Fruit fly (Drosophila melanogaster) whole organism, prepupa: ENCODE measurements around the gene Hrd3.

Source experiments
- CG10631 ChIP-seq: fragments of 200-800 bp; sonication (Bioruptor generic); optimal IDR thresholded peaks from 2 replicates; lab custom pipeline; 2016; ENCODE audit warnings: missing biosample characterization, missing genetic modification characterization
- CG10669 ChIP-seq: fragments of 200-800 bp; sonication (Bioruptor generic); optimal IDR thresholded peaks from 3 replicates; lab custom pipeline; 2018; ENCODE audit warnings: missing biosample characterization, mild to moderate bottlenecking, missing genetic modification characterization, moderate library complexity
- CG11294 ChIP-seq: fragments of 200-800 bp; sonication (Bioruptor generic); IDR thresholded peaks from 2 replicates; pipeline ENCODE4 v1.3.6; 2022; ENCODE audit warnings: missing biosample characterization, missing genetic modification characterization
- CG11762 ChIP-seq: fragments of 200-800 bp; sonication (Bioruptor generic); optimal IDR thresholded peaks from 3 replicates; lab custom pipeline; 2016; ENCODE audit warnings: missing biosample characterization, missing genetic modification characterization; ENCODE audit not compliant: insufficient read depth
- CG11902 ChIP-seq: fragments of 200-800 bp; sonication (Bioruptor generic); optimal IDR thresholded peaks from 3 replicates; lab custom pipeline; 2016; ENCODE audit warnings: missing biosample characterization, missing genetic modification characterization
- CG1621 ChIP-seq: fragments of 200-800 bp; sonication (Bioruptor generic); optimal IDR thresholded peaks from 3 replicates; lab custom pipeline; 2018; ENCODE audit warnings: missing biosample characterization, mild to moderate bottlenecking, missing genetic modification characterization
- CG16779 ChIP-seq: fragments of 200-800 bp; sonication (Bioruptor generic); optimal IDR thresholded peaks from 3 replicates; lab custom pipeline; 2017; ENCODE audit warnings: missing biosample characterization, mild to moderate bottlenecking, missing genetic modification characterization
- CG3032 ChIP-seq: fragments of 200-800 bp; optimal IDR thresholded peaks from 2 replicates; lab custom pipeline; 2019; ENCODE audit warnings: missing biosample characterization, mild to moderate bottlenecking, missing genetic modification characterization, moderate library complexity
- CG31627 ChIP-seq: fragments of 200-800 bp; sonication (Bioruptor generic); optimal IDR thresholded peaks from 3 replicates; lab custom pipeline; 2016; ENCODE audit warnings: missing biosample characterization, missing genetic modification characterization
- CG32006 ChIP-seq: fragments of 200-800 bp; sonication (Bioruptor generic); optimal IDR thresholded peaks from 3 replicates; lab custom pipeline; 2017; ENCODE audit warnings: missing biosample characterization, mild to moderate bottlenecking, missing genetic modification characterization
- CG34406 ChIP-seq: fragments of 200-800 bp; sonication (Bioruptor generic); optimal IDR thresholded peaks from 3 replicates; lab custom pipeline; 2016; ENCODE audit warnings: missing biosample characterization, missing genetic modification characterization
- CG3919 ChIP-seq: fragments of 200-800 bp; sonication (Bioruptor generic); optimal IDR thresholded peaks from 3 replicates; lab custom pipeline; 2016; ENCODE audit warnings: missing biosample characterization, missing genetic modification characterization
- CG4318 ChIP-seq: fragments of 200-800 bp; sonication (Bioruptor generic); optimal IDR thresholded peaks from 3 replicates; lab custom pipeline; 2017; ENCODE audit warnings: missing biosample characterization, mild to moderate bottlenecking, missing genetic modification characterization
- CG6163 ChIP-seq: fragments of 200-800 bp; sonication (Bioruptor generic); IDR thresholded peaks from 3 replicates; pipeline ENCODE4 v1.3.6; 2022; ENCODE audit warnings: missing biosample characterization, missing genetic modification characterization
- CG6276 ChIP-seq: fragments of 200-800 bp; sonication (Bioruptor generic); optimal IDR thresholded peaks from 2 replicates; lab custom pipeline; 2017; ENCODE audit warnings: missing biosample characterization, mild to moderate bottlenecking, missing genetic modification characterization
- CG6792 ChIP-seq: fragments of 200-800 bp; sonication (Bioruptor generic); optimal IDR thresholded peaks from 3 replicates; lab custom pipeline; 2016; ENCODE audit warnings: missing biosample characterization, missing genetic modification characterization
- CG6854 ChIP-seq: fragments of 200-800 bp; sonication (Bioruptor generic); optimal IDR thresholded peaks from 2 replicates; lab custom pipeline; 2017; ENCODE audit warnings: missing biosample characterization, mild to moderate bottlenecking, missing genetic modification characterization
- CG7368 ChIP-seq: fragments of 200-800 bp; sonication (Bioruptor generic); optimal IDR thresholded peaks from 3 replicates; lab custom pipeline; 2016; ENCODE audit warnings: missing biosample characterization, missing genetic modification characterization
- CG8119 ChIP-seq: fragments of 200-800 bp; sonication (Bioruptor generic); IDR thresholded peaks from 3 replicates; pipeline ENCODE4 v1.3.6; 2022; ENCODE audit warnings: missing biosample characterization, missing genetic modification characterization
- CG8319 ChIP-seq: fragments of 200-800 bp; sonication (Bioruptor generic); optimal IDR thresholded peaks from 3 replicates; lab custom pipeline; 2016; ENCODE audit warnings: missing biosample characterization, missing genetic modification characterization
- CG8632 ChIP-seq: fragments of 200-800 bp; sonication (Bioruptor generic); optimal IDR thresholded peaks from 3 replicates; lab custom pipeline; 2016; ENCODE audit warnings: missing biosample characterization, missing genetic modification characterization
- CG9139 ChIP-seq: fragments of 200-800 bp; sonication (Bioruptor generic); optimal IDR thresholded peaks from 3 replicates; lab custom pipeline; 2017; ENCODE audit warnings: missing biosample characterization, mild to moderate bottlenecking, missing genetic modification characterization
- Eip78C ChIP-seq: fragments of 200-800 bp; sonication (Bioruptor generic); peaks from one replicate; lab custom pipeline; 2016; ENCODE audit warnings: missing biosample characterization, missing genetic modification characterization
- Eip93F ChIP-seq: fragments of 200-800 bp; sonication (Bioruptor generic); optimal IDR thresholded peaks from 2 replicates; lab custom pipeline; 2016; ENCODE audit warnings: missing biosample characterization, mild to moderate bottlenecking, missing genetic modification characterization
- Ets21C ChIP-seq: fragments of 200-800 bp; sonication (Bioruptor generic); optimal IDR thresholded peaks from 3 replicates; lab custom pipeline; 2016; ENCODE audit warnings: missing biosample characterization, missing genetic modification characterization
- Gug ChIP-seq: fragments of 200-800 bp; sonication (Bioruptor generic); IDR thresholded peaks from 2 replicates; pipeline ENCODE4 v1.3.6; 2022; ENCODE audit warnings: missing biosample characterization, missing genetic modification characterization
- Hr38 ChIP-seq: sonication (Bioruptor generic); optimal IDR thresholded peaks from 2 replicates; lab custom pipeline; 2016; ENCODE audit warnings: missing biosample characterization, missing genetic modification characterization
- Hr39 ChIP-seq: fragments of 200-800 bp; sonication (Bioruptor generic); optimal IDR thresholded peaks from 2 replicates; lab custom pipeline; 2016; ENCODE audit warnings: missing biosample characterization, missing genetic modification characterization
- Hr4 ChIP-seq: fragments of 200-800 bp; sonication (Bioruptor generic); optimal IDR thresholded peaks from 3 replicates; lab custom pipeline; 2016; ENCODE audit warnings: missing biosample characterization, missing genetic modification characterization
- Met ChIP-seq: fragments of 200-800 bp; sonication (Bioruptor generic); optimal IDR thresholded peaks from 3 replicates; lab custom pipeline; 2016; ENCODE audit warnings: missing biosample characterization, missing genetic modification characterization
- Smox ChIP-seq: fragments of 200-800 bp; sonication (Bioruptor generic); optimal IDR thresholded peaks from 3 replicates; lab custom pipeline; 2016; ENCODE audit warnings: missing biosample characterization, missing genetic modification characterization
- Sox102F ChIP-seq: fragments of 200-800 bp; sonication (Bioruptor generic); optimal IDR thresholded peaks from 2 replicates; lab custom pipeline; 2016; ENCODE audit warnings: missing biosample characterization, mild to moderate bottlenecking, missing genetic modification characterization
- Sox14 ChIP-seq: fragments of 200-800 bp; sonication (Bioruptor generic); optimal IDR thresholded peaks from 3 replicates; lab custom pipeline; 2016; ENCODE audit warnings: missing biosample characterization, missing genetic modification characterization
- Sox15 ChIP-seq: fragments of 200-800 bp; sonication (Bioruptor generic); optimal IDR thresholded peaks from 3 replicates; lab custom pipeline; 2016; ENCODE audit warnings: missing biosample characterization, missing genetic modification characterization
- achi ChIP-seq: fragments of 200-800 bp; sonication (Bioruptor generic); optimal IDR thresholded peaks from 3 replicates; lab custom pipeline; 2016; ENCODE audit warnings: missing biosample characterization, missing genetic modification characterization
- acj6 ChIP-seq: fragments of 200-800 bp; sonication (Bioruptor generic); optimal IDR thresholded peaks from 3 replicates; lab custom pipeline; 2016; ENCODE audit warnings: missing biosample characterization, missing genetic modification characterization
- cyc ChIP-seq: fragments of 200-800 bp; sonication (Bioruptor generic); optimal IDR thresholded peaks from 3 replicates; lab custom pipeline; 2016; ENCODE audit warnings: missing biosample characterization, missing genetic modification characterization
- dac ChIP-seq: fragments of 200-800 bp; sonication (Bioruptor generic); optimal IDR thresholded peaks from 2 replicates; lab custom pipeline; 2017; ENCODE audit warnings: missing biosample characterization, mild to moderate bottlenecking, missing genetic modification characterization
- dsx ChIP-seq: fragments of 200-800 bp; optimal IDR thresholded peaks from 3 replicates; lab custom pipeline; 2019; ENCODE audit warnings: missing biosample characterization, mild to moderate bottlenecking, missing genetic modification characterization, moderate library complexity; ENCODE audit not compliant: poor library complexity, severe bottlenecking
- eg ChIP-seq: fragments of 200-800 bp; sonication (Bioruptor generic); IDR thresholded peaks from 3 replicates; pipeline ENCODE4 v1.3.6; 2022; ENCODE audit warnings: missing biosample characterization, missing genetic modification characterization
- esn ChIP-seq: fragments of 200-800 bp; sonication (Bioruptor generic); optimal IDR thresholded peaks from 2 replicates; lab custom pipeline; 2016; ENCODE audit warnings: missing biosample characterization, mild to moderate bottlenecking, missing genetic modification characterization, moderate library complexity
- fd59A ChIP-seq: fragments of 200-800 bp; sonication (Bioruptor generic); optimal IDR thresholded peaks from 2 replicates; lab custom pipeline; 2017; ENCODE audit warnings: missing biosample characterization, mild to moderate bottlenecking, missing genetic modification characterization, missing genetic modification reagents
- fd85E ChIP-seq: fragments of 200-800 bp; sonication (Bioruptor generic); optimal IDR thresholded peaks from 3 replicates; lab custom pipeline; 2016; ENCODE audit warnings: missing biosample characterization, missing genetic modification characterization
- fkh ChIP-seq: fragments of 200-800 bp; sonication (Bioruptor generic); optimal IDR thresholded peaks from 3 replicates; lab custom pipeline; 2017; ENCODE audit warnings: missing biosample characterization, mild to moderate bottlenecking, missing genetic modification characterization, moderate library complexity
- lz ChIP-seq: fragments of 200-800 bp; sonication (Bioruptor generic); optimal IDR thresholded peaks from 3 replicates; lab custom pipeline; 2016; ENCODE audit warnings: missing biosample characterization, missing genetic modification characterization
- net ChIP-seq: fragments of 200-800 bp; sonication (Bioruptor generic); optimal IDR thresholded peaks from 3 replicates; lab custom pipeline; 2016; ENCODE audit warnings: missing biosample characterization, missing genetic modification characterization
- salr ChIP-seq, 2 experiments: fragments of 200-800 bp; sonication (Bioruptor generic); optimal IDR thresholded peaks; 3 replicates each; lab custom pipeline; 2016 to 2018; ENCODE audit warnings: missing biosample characterization in 2 of 2, missing genetic modification characterization in 2 of 2, mild to moderate bottlenecking in 1 of 2
- spab ChIP-seq: fragments of 200-800 bp; sonication (Bioruptor generic); optimal IDR thresholded peaks from 2 replicates; lab custom pipeline; 2017; ENCODE audit warnings: missing biosample characterization, mild to moderate bottlenecking, missing genetic modification characterization, missing genetic modification reagents
- ss ChIP-seq, 2 experiments: fragments of 200-800 bp; sonication (Bioruptor generic); optimal IDR thresholded peaks; 2 replicates in 1 of 2; 3 replicates in 1 of 2; lab custom pipeline; 2017 to 2018; ENCODE audit warnings: mild to moderate bottlenecking in 2 of 2, missing biosample characterization in 2 of 2, missing genetic modification characterization in 2 of 2, moderate library complexity in 1 of 2
- svp ChIP-seq: fragments of 200-800 bp; sonication (Bioruptor generic); peaks from one replicate; lab custom pipeline; 2016; ENCODE audit warnings: missing biosample characterization, missing genetic modification characterization
- vri ChIP-seq: fragments of 200-800 bp; sonication (Bioruptor generic); optimal IDR thresholded peaks from 3 replicates; lab custom pipeline; 2016; ENCODE audit warnings: missing biosample characterization, mild to moderate bottlenecking, missing genetic modification characterization

Gene Hrd3

dm6 chr3R:23737676-23738574 lies 20.4 kb downstream of the Hrd3 start:
- TF ChIP-seq CG4318 (GFP tag; lab: Kevin White, UChicago) (peak; percentile 52), dsx (GFP tag; lab: Kevin White, UChicago) (no peak), CG7368 (GFP tag; lab: Kevin White, UChicago) (no peak), CG31627 (GFP tag; lab: Kevin White, UChicago) (no peak), ss (GFP tag; optimal IDR thresholded peaks at IDR 0.05; lab: Kevin White, UChicago) (peak in 1 of 2 experiments; percentile 50), salr (GFP tag; optimal IDR thresholded peaks at IDR 0.05; lab: Kevin White, UChicago) (no peak), dac (GFP tag; lab: Kevin White, UChicago) (peak; percentile 1), Sox14 (GFP tag; lab: Kevin White, UChicago) (peak; percentile 11), Sox15 (GFP tag; lab: Kevin White, UChicago) (no peak), CG8632 (GFP tag; lab: Kevin White, UChicago) (peak; percentile 41), CG6276 (GFP tag; lab: Kevin White, UChicago) (peak; percentile 47), CG6792 (GFP tag; lab: Kevin White, UChicago) (no peak), CG3032 (tag; lab: Kevin White, UChicago) (peak; percentile 4), Smox (GFP tag; lab: Kevin White, UChicago) (no peak), CG11902 (GFP tag; lab: Kevin White, UChicago) (no peak), Hr4 (peak; percentile 73), CG1621 (no peak), Eip78C (GFP tag; lab: Kevin White, UChicago) (peak; percentile 61), Met (no peak), fkh (GFP tag; lab: Kevin White, UChicago) (peak; percentile 72), esn (GFP tag; lab: Kevin White, UChicago) (no peak), net (GFP tag; lab: Kevin White, UChicago) (no peak), Gug (GFP tag; lab: Robert Waterston, UW) (no peak), CG9139 (GFP tag; lab: Kevin White, UChicago) (peak; percentile 1), Ets21C (GFP tag; lab: Kevin White, UChicago) (no peak), Eip93F (GFP tag; lab: Kevin White, UChicago) (no peak), Hr39 (GFP tag; lab: Kevin White, UChicago) (no peak), CG16779 (no peak), cyc (no peak), CG10669 (GFP tag; lab: Kevin White, UChicago) (peak; percentile 46), CG34406 (peak; percentile 50), vri (GFP tag; lab: Kevin White, UChicago) (no peak), CG8119 (GFP tag; lab: Robert Waterston, UW) (no peak), fd59A (no peak), eg (GFP tag; lab: Robert Waterston, UW) (no peak; the same call in 2 of the 3 replicates), CG8319 (GFP tag; lab: Kevin White, UChicago) (no peak), CG10631 (GFP tag; lab: Kevin White, UChicago) (peak; percentile 26), Hr38 (GFP tag; lab: Kevin White, UChicago) (no peak), fd85E (GFP tag; lab: Kevin White, UChicago) (no peak), CG32006 (GFP tag; lab: Kevin White, UChicago) (peak; percentile 81), Sox102F (GFP tag; lab: Kevin White, UChicago) (no peak), lz (GFP tag; lab: Kevin White, UChicago) (no peak), svp (GFP tag; lab: Kevin White, UChicago) (no peak), acj6 (GFP tag; lab: Kevin White, UChicago) (peak; percentile 25), CG6163 (GFP tag; lab: Robert Waterston, UW) (no peak), CG11762 (GFP tag; lab: Kevin White, UChicago) (peak; percentile 12), achi (GFP tag; lab: Kevin White, UChicago) (peak; percentile 55), CG11294 (no peak), CG3919 (peak; percentile 17), spab (GFP tag; lab: Kevin White, UChicago) (peak; percentile 46), CG6854 (GFP tag; lab: Kevin White, UChicago) (no peak)
